Worm (Caenorhabditis elegans): ENCODE data around the gene R10D12.10.

Gene R10D12.10

DNA sequence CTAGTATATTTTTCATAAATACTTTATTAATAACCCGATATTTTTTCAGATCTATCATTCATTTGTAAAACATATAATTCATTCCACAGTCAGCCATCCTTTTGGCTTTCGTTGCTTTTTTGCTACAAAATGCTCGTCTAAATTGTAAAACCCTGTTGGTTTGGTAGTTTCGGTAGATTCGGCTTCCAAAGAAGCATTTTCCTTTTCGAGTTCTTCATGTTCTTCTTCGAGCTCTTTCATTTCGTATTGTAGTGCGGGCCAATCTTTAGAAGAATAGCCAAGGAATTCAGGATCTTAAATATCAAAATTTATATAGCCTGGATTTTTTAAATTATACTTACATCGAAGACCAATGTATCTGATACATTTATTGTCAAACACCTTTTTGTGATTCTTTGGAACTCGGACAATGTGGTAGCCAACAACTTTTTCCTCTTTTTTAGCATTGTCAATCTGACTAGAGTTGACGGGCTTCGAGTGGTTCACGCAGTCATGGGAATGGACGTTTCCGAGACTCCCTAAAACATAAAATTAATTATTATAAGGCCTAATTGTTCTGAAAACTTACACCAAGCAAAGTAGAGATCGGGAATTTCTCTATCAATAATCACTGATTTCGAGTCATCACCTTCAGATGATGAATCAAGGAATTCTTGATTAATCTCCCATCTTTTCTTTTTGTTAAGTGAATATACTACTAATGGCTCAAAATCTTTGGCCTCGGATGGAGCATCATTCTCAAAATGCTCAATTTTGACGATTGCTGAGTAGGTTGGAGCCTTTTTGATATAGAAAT is 49.8 kb downstream of the R10D12.10 start:
- no peak for TF ChIP-seq tbx-8 (GFP tag; optimal IDR thresholded peaks at IDR 0.05)
- TF ChIP-seq nhr-2 (tag; optimal IDR thresholded peaks at IDR 0.05), result no peak
- no peak for TF ChIP-seq ceh-83 (GFP tag; optimal IDR thresholded peaks at IDR 0.05)
- TF ChIP-seq mep-1 (tag; optimal IDR thresholded peaks at IDR 0.05), result no peak
- TF ChIP-seq nhr-76 (tag; optimal IDR thresholded peaks at IDR 0.05), result no peak
- no peak for TF ChIP-seq ham-2 (GFP tag; optimal IDR thresholded peaks at IDR 0.05)
- TF ChIP-seq sem-2 (GFP tag; optimal IDR thresholded peaks at IDR 0.05), result no peak
- no peak for TF ChIP-seq unc-120 (tag; optimal IDR thresholded peaks at IDR 0.05; ENCODE audit: poor library complexity, severe bottlenecking)
- no peak for TF ChIP-seq drap-1 (GFP tag; optimal IDR thresholded peaks at IDR 0.05)

DNA sequence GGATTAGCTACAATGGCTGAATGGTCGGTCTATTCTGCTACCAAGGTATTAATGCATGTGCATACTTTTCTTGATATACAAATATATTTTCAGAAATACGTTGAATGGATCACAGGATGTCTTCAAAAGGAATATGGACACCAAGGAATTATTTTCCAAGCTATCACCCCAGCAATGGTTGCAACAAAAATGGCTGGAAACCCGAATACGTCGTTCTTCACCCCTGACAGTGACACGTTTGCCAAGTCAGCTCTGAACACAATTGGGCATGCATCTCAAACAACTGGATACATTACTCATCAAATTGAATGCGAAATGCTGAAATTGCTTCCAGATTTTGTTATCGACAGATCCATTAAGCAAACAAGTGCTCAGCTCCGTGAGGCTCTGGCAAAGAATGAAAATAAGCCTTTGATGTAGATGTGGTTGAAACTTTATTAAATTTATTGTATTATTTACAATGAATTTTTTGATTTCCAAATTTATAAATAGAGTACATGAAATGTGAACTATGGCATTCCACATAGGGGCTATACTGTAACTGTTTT is 50.5 kb downstream of the R10D12.10 start:
- TF ChIP-seq elt-1 (tag; optimal IDR thresholded peaks at IDR 0.05; ENCODE audit: borderline replicate concordance, insufficient read depth), result no peak
- TF ChIP-seq M03D4.4 (tag; optimal IDR thresholded peaks at IDR 0.05), result no peak
- TF ChIP-seq ceh-83 (GFP tag; optimal IDR thresholded peaks at IDR 0.05), result no peak

DNA sequence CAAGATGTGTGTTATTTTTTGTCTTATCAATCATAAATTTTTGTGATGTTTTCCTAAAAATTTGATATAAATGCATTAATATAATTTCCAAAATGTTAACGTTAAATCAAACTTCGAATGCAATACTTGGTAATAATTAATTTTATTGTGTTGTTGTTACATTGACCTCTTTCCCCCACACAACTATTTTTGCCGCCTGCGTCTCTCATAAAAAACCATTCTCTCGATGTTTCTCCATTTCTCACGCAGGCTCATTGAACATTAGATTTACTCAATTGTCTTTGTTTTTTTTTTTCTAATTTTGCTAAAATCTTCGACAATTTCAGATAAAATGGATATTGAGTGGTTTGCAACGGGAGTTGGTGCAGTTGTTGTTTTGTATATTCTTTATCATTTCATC is 52.0 kb downstream of the R10D12.10 start, which contains the start of gene stdh-1:
stdh-1 (plus strand) TSS at position 327 of the 400 bp plus-strand sequence.
- TF ChIP-seq ces-1 (GFP tag; optimal IDR thresholded peaks at IDR 0.05) (peak; percentile 79), sem-2 (GFP tag; optimal IDR thresholded peaks at IDR 0.05) (no peak), pha-4 (tag; optimal IDR thresholded peaks at IDR 0.05) (no peak), sptf-1 (tag; optimal IDR thresholded peaks at IDR 0.05) (no peak)
